Worm (Caenorhabditis elegans) whole organism, L4 larva: Measurements from ENCODE around the gene ttr-47.

Experiments used
- F10B5.3 ChIP-seq: sonication (generic microtip); optimal IDR thresholded peaks from 2 replicates; lab custom pipeline; 2016; ENCODE audit warnings: mild to moderate bottlenecking, missing genetic modification characterization, missing compliant biosample characterization
- F26F4.8 ChIP-seq: fragments of 200-800 bp; sonication (Bioruptor generic); conservative IDR thresholded peaks from 2 replicates; pipeline ENCODE4 v1.3.6; 2022; ENCODE audit warnings: missing genetic modification characterization, missing compliant biosample characterization
- F44E2.7 ChIP-seq: fragments of 200-800 bp; sonication (Bioruptor generic); IDR thresholded peaks from 2 replicates; pipeline ENCODE4 v2.1.2; 2022; ENCODE audit warnings: missing genetic modification characterization, missing compliant biosample characterization
- T26A8.4 ChIP-seq: fragments of 200-800 bp; sonication (Bioruptor generic); IDR thresholded peaks from 2 replicates; pipeline ENCODE4 v1.3.6; 2022; ENCODE audit warnings: missing genetic modification characterization, missing compliant biosample characterization
- Y48G9A.11 ChIP-seq: fragments of 200-800 bp; sonication (Bioruptor generic); IDR thresholded peaks from 2 replicates; pipeline ENCODE4 v1.3.6; 2022; ENCODE audit warnings: missing genetic modification reagents, missing genetic modification characterization, missing compliant biosample characterization
- Y5F2A.4 ChIP-seq: fragments of 200-800 bp; sonication (Bioruptor generic); optimal IDR thresholded peaks from 2 replicates; lab custom pipeline; 2018; ENCODE audit warnings: mild to moderate bottlenecking, missing genetic modification characterization, missing compliant biosample characterization
- ZK337.2 ChIP-seq: fragments of 200-800 bp; sonication (Bioruptor generic); IDR thresholded peaks from 2 replicates; pipeline ENCODE4 v1.3.6; 2022; ENCODE audit warnings: missing genetic modification reagents, missing genetic modification characterization, missing compliant biosample characterization
- ama-1 ChIP-seq: fragments of 150-350 bp; optimal IDR thresholded peaks from 2 replicates; lab custom pipeline; 2014; ENCODE audit warnings: inconsistent platforms, mixed read lengths
- arid-1 ChIP-seq: fragments of 200-800 bp; sonication (Bioruptor generic); conservative IDR thresholded peaks from 2 replicates; pipeline ENCODE4 v1.3.6; 2022; ENCODE audit warnings: missing genetic modification reagents, missing genetic modification characterization, missing compliant biosample characterization
- attf-4 ChIP-seq: sonication (generic microtip); optimal IDR thresholded peaks from 3 replicates; lab custom pipeline; 2017; ENCODE audit warnings: missing biosample characterization, missing genetic modification characterization
- ceh-20 ChIP-seq: fragments of 200-800 bp; sonication (Bioruptor generic); IDR thresholded peaks from 2 replicates; pipeline ENCODE4 v1.3.6; 2022; ENCODE audit warnings: missing genetic modification reagents, missing genetic modification characterization, missing compliant biosample characterization
- ceh-44 ChIP-seq: fragments of 200-800 bp; sonication (Bioruptor generic); IDR thresholded peaks from 2 replicates; pipeline ENCODE4 v1.3.6; 2022; ENCODE audit warnings: missing genetic modification reagents, missing genetic modification characterization, missing compliant biosample characterization
- cey-2 ChIP-seq: sonication (generic microtip); optimal IDR thresholded peaks from 3 replicates; lab custom pipeline; 2017; ENCODE audit warnings: missing genetic modification characterization, mild to moderate bottlenecking, missing compliant biosample characterization, antibody characterized with exemption, borderline replicate concordance; ENCODE audit not compliant: insufficient read depth
- daf-16 ChIP-seq, 3 experiments: sonication (generic microtip); optimal IDR thresholded peaks; 2 replicates each; lab custom pipeline; 2016 to 2017; ENCODE audit warnings: missing genetic modification characterization in 3 of 3, missing genetic modification reagents in 3 of 3, mild to moderate bottlenecking in 2 of 3, missing compliant biosample characterization in 2 of 3, missing biosample characterization in 1 of 3, moderate library complexity in 1 of 3
- daf-19 ChIP-seq: fragments of 200-800 bp; sonication (Bioruptor generic); conservative IDR thresholded peaks from 2 replicates; pipeline ENCODE4 v1.3.6; 2022; ENCODE audit warnings: missing genetic modification characterization, missing compliant biosample characterization
- duxl-1 ChIP-seq: sonication (generic microtip); optimal IDR thresholded peaks from 2 replicates; lab custom pipeline; 2016; ENCODE audit warnings: mild to moderate bottlenecking, missing genetic modification characterization, moderate library complexity, missing compliant biosample characterization; ENCODE audit not compliant: poor library complexity
- dve-1 ChIP-seq: sonication (generic microtip); optimal IDR thresholded peaks from 2 replicates; lab custom pipeline; 2017; ENCODE audit warnings: antibody characterized with exemption, mild to moderate bottlenecking, missing genetic modification characterization, missing compliant biosample characterization; ENCODE audit not compliant: insufficient read depth
- egl-43 ChIP-seq: fragments of 200-800 bp; sonication (Bioruptor generic); IDR thresholded peaks from 2 replicates; pipeline ENCODE4 v1.3.6; 2022; ENCODE audit warnings: missing genetic modification reagents, missing genetic modification characterization, missing compliant biosample characterization
- hlh-30 ChIP-seq: sonication (generic microtip); optimal IDR thresholded peaks from 2 replicates; lab custom pipeline; 2017; ENCODE audit warnings: antibody characterized with exemption, mild to moderate bottlenecking, missing genetic modification characterization, missing compliant biosample characterization; ENCODE audit not compliant: insufficient read depth
- hmg-1.1 ChIP-seq: fragments of 200-800 bp; sonication (Bioruptor generic); IDR thresholded peaks from 2 replicates; pipeline ENCODE4 v1.3.6; 2022; ENCODE audit warnings: missing genetic modification reagents, missing genetic modification characterization, missing compliant biosample characterization
- lir-3 ChIP-seq: sonication (generic microtip); optimal IDR thresholded peaks from 2 replicates; lab custom pipeline; 2016; ENCODE audit warnings: mild to moderate bottlenecking, missing genetic modification characterization, missing compliant biosample characterization
- madf-5 ChIP-seq, 2 experiments: fragments of 200-800 bp; sonication (Bioruptor generic); IDR thresholded peaks; 2 replicates each; pipeline ENCODE4 v1.3.6; 2022; ENCODE audit warnings: missing compliant biosample characterization in 2 of 2, missing genetic modification characterization in 2 of 2
- madf-9 ChIP-seq: fragments of 200-800 bp; sonication (Bioruptor generic); conservative IDR thresholded peaks from 2 replicates; pipeline ENCODE4 v1.3.6; 2022; ENCODE audit warnings: missing genetic modification reagents, missing genetic modification characterization, missing compliant biosample characterization
- mdl-1 ChIP-seq, 2 experiments: fragments of 150-350 bp in 1 of 2; sonication (generic microtip) in 1 of 2; optimal IDR thresholded peaks; 2 replicates each; lab custom pipeline; 2014 to 2017; ENCODE audit warnings: missing biosample characterization in 2 of 2, missing genetic modification characterization in 2 of 2
- mxl-2 ChIP-seq: fragments of 200-800 bp; sonication (Bioruptor generic); conservative IDR thresholded peaks from 2 replicates; pipeline ENCODE4 v1.3.6; 2022; ENCODE audit warnings: missing genetic modification reagents, missing genetic modification characterization, missing compliant biosample characterization
- mxl-3 ChIP-seq: fragments of 200-800 bp; sonication (Bioruptor generic); optimal IDR thresholded peaks from 2 replicates; lab custom pipeline; 2018; ENCODE audit warnings: mild to moderate bottlenecking, missing genetic modification characterization, missing compliant biosample characterization
- nhr-102 ChIP-seq: sonication (generic microtip); optimal IDR thresholded peaks from 2 replicates; lab custom pipeline; 2016; ENCODE audit warnings: mild to moderate bottlenecking, missing genetic modification characterization, moderate library complexity, missing compliant biosample characterization
- nhr-111 ChIP-seq: fragments of 200-800 bp; sonication (Bioruptor generic); optimal IDR thresholded peaks from 2 replicates; lab custom pipeline; 2018; ENCODE audit warnings: mild to moderate bottlenecking, missing genetic modification characterization, missing compliant biosample characterization
- nhr-237 ChIP-seq: sonication (generic microtip); optimal IDR thresholded peaks from 2 replicates; lab custom pipeline; 2017; ENCODE audit warnings: missing biosample characterization, missing genetic modification characterization
- nhr-41 ChIP-seq: fragments of 200-800 bp; sonication (Bioruptor generic); IDR thresholded peaks from 2 replicates; pipeline ENCODE4 v1.3.6; 2022; ENCODE audit warnings: missing genetic modification reagents, missing genetic modification characterization, missing compliant biosample characterization
- nhr-42 ChIP-seq: fragments of 200-800 bp; sonication (Bioruptor generic); IDR thresholded peaks from 2 replicates; pipeline ENCODE4 v1.3.6; 2022; ENCODE audit warnings: missing genetic modification characterization, missing compliant biosample characterization
- nhr-48 ChIP-seq: sonication (generic microtip); optimal IDR thresholded peaks from 2 replicates; lab custom pipeline; 2016; ENCODE audit warnings: mild to moderate bottlenecking, missing genetic modification characterization, missing compliant biosample characterization
- nhr-6 ChIP-seq: fragments of 150-350 bp; optimal IDR thresholded peaks from 2 replicates; lab custom pipeline; 2014; ENCODE audit warnings: missing biosample characterization, missing genetic modification characterization
- pha-4 ChIP-seq, 2 experiments: fragments of 150-350 bp in 1 of 2; fragments of 200-800 bp in 1 of 2; sonication (Bioruptor generic) in 1 of 2; IDR thresholded peaks in 1 of 2; optimal IDR thresholded peaks in 1 of 2; 2 replicates each; pipeline versions ENCODE4 v1.3.6 to Lab custom; 2014 to 2022; ENCODE audit warnings: missing genetic modification characterization in 2 of 2, missing genetic modification reagents in 2 of 2, missing biosample characterization in 1 of 2, missing compliant biosample characterization in 1 of 2
- pqm-1 ChIP-seq: sonication (generic microtip); optimal IDR thresholded peaks from 2 replicates; lab custom pipeline; 2017; ENCODE audit warnings: missing biosample characterization, missing genetic modification characterization
- set-16 ChIP-seq: fragments of 200-800 bp; sonication (Bioruptor generic); IDR thresholded peaks from 2 replicates; pipeline ENCODE4 v1.3.6; 2022; ENCODE audit warnings: missing genetic modification reagents, missing genetic modification characterization, missing compliant biosample characterization
- snpc-1.2 ChIP-seq: fragments of 200-800 bp; sonication (Bioruptor generic); IDR thresholded peaks from 2 replicates; pipeline ENCODE4 v1.3.6; 2022; ENCODE audit warnings: missing genetic modification reagents, missing genetic modification characterization, missing compliant biosample characterization
- tag-97 ChIP-seq: fragments of 200-800 bp; sonication (Bioruptor generic); IDR thresholded peaks from 2 replicates; pipeline ENCODE4 v1.3.6; 2022; ENCODE audit warnings: missing genetic modification characterization, missing compliant biosample characterization
- unc-130 ChIP-seq: sonication (generic microtip); optimal IDR thresholded peaks from 2 replicates; lab custom pipeline; 2016; ENCODE audit warnings: missing genetic modification reagents, missing genetic modification characterization, missing compliant biosample characterization
- unc-39 ChIP-seq: sonication (generic microtip); optimal IDR thresholded peaks from 2 replicates; lab custom pipeline; 2017; ENCODE audit warnings: missing biosample characterization, missing genetic modification characterization
- unc-62 ChIP-seq, 3 experiments: fragments of 150-350 bp in 1 of 3; sonication (generic microtip); optimal IDR thresholded peaks in 2 of 3; peaks in 1 of 3; 1 replicate in 1 of 3; 2 replicates in 2 of 3; lab custom pipeline; 2014 to 2017; ENCODE audit warnings: missing biosample characterization in 3 of 3, missing genetic modification characterization in 3 of 3, missing genetic modification reagents in 3 of 3, missing genotype in 1 of 3
- zfp-2 ChIP-seq: sonication (generic microtip); optimal IDR thresholded peaks from 2 replicates; lab custom pipeline; 2016; ENCODE audit warnings: mild to moderate bottlenecking, missing genetic modification characterization, missing compliant biosample characterization
- zfp-3 ChIP-seq: fragments of 200-800 bp; sonication (Bioruptor generic); conservative IDR thresholded peaks from 2 replicates; pipeline ENCODE4 v1.3.6; 2022; ENCODE audit warnings: missing genetic modification reagents, missing genetic modification characterization, missing compliant biosample characterization
- zip-2 ChIP-seq: fragments of 150-350 bp; optimal IDR thresholded peaks from 2 replicates; lab custom pipeline; 2014; ENCODE audit warnings: missing biosample characterization, missing genetic modification characterization
- ztf-11 ChIP-seq: fragments of 150-350 bp; optimal IDR thresholded peaks from 2 replicates; lab custom pipeline; 2014; ENCODE audit warnings: missing biosample characterization, missing genetic modification characterization

Gene ttr-47

DNA sequence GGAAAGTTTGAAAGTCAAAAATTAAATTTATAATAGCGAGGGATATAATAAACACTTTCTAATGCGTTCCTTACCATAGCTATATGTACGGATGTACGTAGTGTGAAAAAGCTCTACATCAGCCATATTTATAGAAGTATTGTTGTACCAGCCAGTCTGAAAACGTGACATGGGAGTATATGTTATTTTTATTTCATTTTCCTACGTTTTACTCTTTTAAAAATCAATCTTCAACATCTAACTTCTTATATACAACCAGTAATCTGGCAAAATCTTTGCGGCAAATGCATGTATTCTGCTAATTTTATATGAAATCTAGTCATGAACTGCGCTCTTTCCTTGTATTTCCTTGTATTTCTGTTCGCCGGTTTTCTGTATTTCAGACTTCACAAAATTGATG lies 9.4 kb downstream of the ttr-47 start, which contains the start of gene H14N18.2:
TSS of gene H14N18.2 (plus strand) at position 301 of the 400 bp plus-strand sequence.
- TF ChIP-seq attf-4 (tag; lab: Kevin White, UChicago) = no peak
- TF ChIP-seq egl-43 (GFP tag; lab: Robert Waterston, UW) = no peak
- TF ChIP-seq set-16 = no peak
- no peak for TF ChIP-seq ceh-20 (GFP tag; lab: Robert Waterston, UW)
- TF ChIP-seq madf-9 (GFP tag; lab: Robert Waterston, UW) = no peak
- no peak for TF ChIP-seq Y48G9A.11 (GFP tag; lab: Robert Waterston, UW)
- TF ChIP-seq zip-2 = no peak
- no peak for TF ChIP-seq pha-4 (GFP tag; IDR thresholded peaks at IDR 0.05; lab: Robert Waterston, UW)
- no peak for TF ChIP-seq pha-4 (tag; optimal IDR thresholded peaks at IDR 0.05; lab: Kevin White, UChicago)
- TF ChIP-seq tag-97 (GFP tag; lab: Robert Waterston, UW) = no peak
- TF ChIP-seq mxl-3 = no peak
- no peak for TF ChIP-seq mdl-1 (tag; optimal IDR thresholded peaks at IDR 0.05; lab: Kevin White, UChicago)
- TF ChIP-seq nhr-237 (tag; lab: Kevin White, UChicago) = no peak
- no peak for TF ChIP-seq F10B5.3 (tag; lab: Kevin White, UChicago)

DNA sequence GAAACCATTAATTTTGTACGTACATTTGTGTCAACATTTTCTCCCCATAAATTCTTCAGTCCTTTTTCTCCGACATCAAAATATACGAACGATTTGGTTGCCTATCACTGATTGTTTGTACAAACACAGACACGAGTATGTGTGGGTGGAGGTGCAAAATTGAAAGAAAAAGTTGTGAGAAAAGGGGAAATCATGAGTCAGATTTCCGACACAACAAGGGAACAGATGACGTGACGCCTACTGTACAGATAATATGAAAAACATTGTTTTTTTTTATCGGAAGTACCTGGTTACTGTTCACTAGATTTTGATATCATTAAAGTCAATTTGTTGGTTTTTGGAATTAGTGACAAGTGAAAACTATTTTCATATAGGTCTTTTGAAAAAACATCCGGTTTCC lies 11.4 kb downstream of the ttr-47 start:
- no peak for TF ChIP-seq daf-16 (GFP tag; optimal IDR thresholded peaks at IDR 0.05; lab: Kevin White, UChicago)
- TF ChIP-seq daf-16 (tag; optimal IDR thresholded peaks at IDR 0.05; lab: Kevin White, UChicago) = peak; percentile 35
- TF ChIP-seq hlh-30 (tag; lab: Kevin White, UChicago) = peak; percentile 47
- no peak for TF ChIP-seq lir-3 (tag; lab: Kevin White, UChicago)

DNA sequence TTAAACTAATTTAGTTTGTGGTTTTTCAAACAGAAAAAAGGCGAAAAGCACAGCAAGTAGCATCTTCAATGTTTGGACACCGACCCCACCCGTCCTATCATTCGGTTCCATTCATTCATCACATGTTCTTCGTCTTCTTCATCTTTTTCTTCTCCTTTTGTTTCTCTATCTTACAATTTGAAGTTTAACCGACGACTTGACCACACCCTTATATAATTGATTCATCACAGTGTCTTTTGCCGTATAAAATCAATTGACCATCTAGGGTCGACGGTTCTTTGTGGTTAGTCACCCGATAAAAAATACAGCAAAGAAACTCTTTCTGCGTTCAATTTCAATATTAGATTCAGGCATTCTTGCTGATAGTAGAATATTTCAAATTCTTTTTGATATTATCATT lies 12.2 kb downstream of the ttr-47 start:
- TF ChIP-seq ama-1 (lab: Kevin White, UChicago) (peak; percentile 56), lir-3 (tag; lab: Kevin White, UChicago) (no peak), unc-62 (GFP tag; optimal IDR thresholded peaks at IDR 0.05 in 1 of 2; lab: Kevin White, UChicago) (peak in 1 of 2 experiments; percentile 75), unc-62 (tag; optimal IDR thresholded peaks at IDR 0.05; lab: Kevin White, UChicago) (no peak), madf-5 (GFP tag; IDR thresholded peaks at IDR 0.05; lab: Robert Waterston, UW) (no peak), mxl-2 (GFP tag; lab: Robert Waterston, UW) (no peak), Y5F2A.4 (GFP tag; lab: Kevin White, UChicago) (no peak), arid-1 (GFP tag; lab: Robert Waterston, UW) (no peak), ceh-20 (GFP tag; lab: Robert Waterston, UW) (no peak), zfp-2 (no peak), mxl-3 (peak; percentile 23), daf-19 (GFP tag; lab: Robert Waterston, UW) (no peak), nhr-111 (GFP tag; lab: Kevin White, UChicago) (no peak), unc-39 (tag; lab: Kevin White, UChicago) (no peak), egl-43 (GFP tag; lab: Robert Waterston, UW) (no peak), ztf-11 (no peak), T26A8.4 (no peak), tag-97 (GFP tag; lab: Robert Waterston, UW) (no peak), duxl-1 (no peak), nhr-41 (GFP tag; lab: Robert Waterston, UW) (no peak), unc-130 (GFP tag; lab: Kevin White, UChicago) (no peak), F26F4.8 (GFP tag; lab: Robert Waterston, UW) (no peak), pqm-1 (tag; lab: Kevin White, UChicago) (peak; percentile 57), nhr-102 (tag; lab: Kevin White, UChicago) (no peak), nhr-42 (GFP tag; lab: Robert Waterston, UW) (no peak), hmg-1.1 (GFP tag; lab: Robert Waterston, UW) (no peak), cey-2 (no peak), nhr-48 (tag; lab: Kevin White, UChicago) (no peak), set-16 (no peak), F44E2.7 (no peak), zfp-3 (GFP tag; lab: Robert Waterston, UW) (no peak), dve-1 (tag; lab: Kevin White, UChicago) (no peak), snpc-1.2 (GFP tag; lab: Robert Waterston, UW) (no peak), ZK337.2 (no peak), mdl-1 (tag; optimal IDR thresholded peaks at IDR 0.05; lab: Kevin White, UChicago) (no peak), ceh-44 (no peak), nhr-6 (tag; lab: Kevin White, UChicago) (no peak)
